Worm (Caenorhabditis elegans) whole organism, L2 larva: ENCODE data around the gene apc-17.

Experiments
- C34F6.9 ChIP-seq: fragments of 150-350 bp; optimal IDR thresholded peaks from 2 replicates; lab custom pipeline; 2014; ENCODE audit warnings: missing biosample characterization, missing genetic modification characterization
- F13H6.1 ChIP-seq: sonication (generic microtip); optimal IDR thresholded peaks from 2 replicates; lab custom pipeline; 2016; ENCODE audit warnings: missing genetic modification characterization, missing compliant biosample characterization
- ZK546.5 ChIP-seq: sonication (generic microtip); optimal IDR thresholded peaks from 2 replicates; lab custom pipeline; 2017; ENCODE audit warnings: missing biosample characterization, missing genetic modification characterization
- alr-1 ChIP-seq: fragments of 150-350 bp; optimal IDR thresholded peaks from 2 replicates; lab custom pipeline; 2014; ENCODE audit warnings: missing biosample characterization, missing genetic modification characterization
- ama-1 ChIP-seq: fragments of 150-350 bp; optimal IDR thresholded peaks from 2 replicates; lab custom pipeline; 2018; ENCODE audit warnings: inconsistent platforms
- blmp-1 ChIP-seq: sonication (generic microtip); optimal IDR thresholded peaks from 2 replicates; lab custom pipeline; 2017; ENCODE audit warnings: missing genetic modification characterization, mild to moderate bottlenecking, missing compliant biosample characterization, antibody characterized with exemption, moderate library complexity; ENCODE audit not compliant: insufficient read depth
- crh-2 ChIP-seq: sonication (generic microtip); optimal IDR thresholded peaks from 2 replicates; lab custom pipeline; 2017; ENCODE audit warnings: missing biosample characterization, missing genetic modification characterization
- dmd-4 ChIP-seq: sonication (generic microtip); optimal IDR thresholded peaks from 2 replicates; lab custom pipeline; 2017; ENCODE audit warnings: missing biosample characterization, missing genetic modification characterization
- egl-27 ChIP-seq: sonication (generic microtip); optimal IDR thresholded peaks from 3 replicates; lab custom pipeline; 2017; ENCODE audit warnings: missing biosample characterization, missing genetic modification reagents, missing genetic modification characterization
- elt-1 ChIP-seq: fragments of 150-350 bp; optimal IDR thresholded peaks from 2 replicates; lab custom pipeline; 2014; ENCODE audit warnings: missing biosample characterization, missing genetic modification characterization
- elt-3 ChIP-seq: sonication (generic microtip); optimal IDR thresholded peaks from 2 replicates; lab custom pipeline; 2017; ENCODE audit warnings: missing biosample characterization, missing genetic modification characterization
- fos-1 ChIP-seq: fragments of 150-350 bp; optimal IDR thresholded peaks from 2 replicates; lab custom pipeline; 2014; ENCODE audit warnings: missing biosample characterization, missing genetic modification characterization
- gmeb-1 ChIP-seq: fragments of 150-350 bp; optimal IDR thresholded peaks from 2 replicates; lab custom pipeline; 2014; ENCODE audit warnings: missing biosample characterization, missing genetic modification characterization
- lin-11 ChIP-seq: fragments of 150-350 bp; sonication (generic microtip); optimal IDR thresholded peaks from 2 replicates; lab custom pipeline; 2014; ENCODE audit warnings: missing biosample characterization, missing genetic modification characterization, inconsistent platforms, mixed read lengths
- lin-13 ChIP-seq: fragments of 150-350 bp; optimal IDR thresholded peaks from 2 replicates; lab custom pipeline; 2014; ENCODE audit warnings: missing biosample characterization, missing genetic modification reagents, missing genetic modification characterization
- lin-39 ChIP-seq: fragments of 150-350 bp; optimal IDR thresholded peaks from 2 replicates; lab custom pipeline; 2014; ENCODE audit warnings: missing biosample characterization, missing genetic modification reagents, missing genetic modification characterization
- lsy-2 ChIP-seq, 2 experiments: fragments of 150-350 bp in 1 of 2; sonication (generic microtip) in 1 of 2; optimal IDR thresholded peaks; 2 replicates each; lab custom pipeline; 2014 to 2017; ENCODE audit warnings: missing biosample characterization in 2 of 2, missing genetic modification characterization in 2 of 2
- mab-5 ChIP-seq: fragments of 150-350 bp; optimal IDR thresholded peaks from 2 replicates; lab custom pipeline; 2014; ENCODE audit warnings: missing biosample characterization, missing genetic modification characterization
- mdl-1 ChIP-seq, 2 experiments: fragments of 150-350 bp in 1 of 2; sonication (generic microtip) in 1 of 2; optimal IDR thresholded peaks; 2 replicates each; lab custom pipeline; 2017; ENCODE audit warnings: missing biosample characterization in 2 of 2, missing genetic modification characterization in 2 of 2
- nhr-21 ChIP-seq: fragments of 150-350 bp; optimal IDR thresholded peaks from 2 replicates; lab custom pipeline; 2014; ENCODE audit warnings: missing biosample characterization, missing genetic modification characterization
- nhr-23 ChIP-seq: fragments of 150-350 bp; optimal IDR thresholded peaks from 2 replicates; lab custom pipeline; 2014; ENCODE audit warnings: missing biosample characterization, missing genetic modification reagents, missing genetic modification characterization
- peb-1 ChIP-seq: fragments of 150-350 bp; optimal IDR thresholded peaks from 2 replicates; lab custom pipeline; 2014; ENCODE audit warnings: missing biosample characterization, missing genetic modification characterization
- sem-4 ChIP-seq: fragments of 150-350 bp; optimal IDR thresholded peaks from 2 replicates; lab custom pipeline; 2014; ENCODE audit warnings: missing biosample characterization, missing genetic modification reagents, missing genetic modification characterization
- sma-3 ChIP-seq: sonication (generic microtip); optimal IDR thresholded peaks from 2 replicates; lab custom pipeline; 2016; ENCODE audit warnings: missing genetic modification reagents, missing genetic modification characterization, missing compliant biosample characterization
- sma-9 ChIP-seq, 2 experiments: fragments of 150-350 bp in 1 of 2; sonication (generic microtip) in 1 of 2; optimal IDR thresholded peaks; 2 replicates each; lab custom pipeline; 2014 to 2016; ENCODE audit warnings: missing genetic modification characterization in 2 of 2, mild to moderate bottlenecking in 1 of 2, missing biosample characterization in 1 of 2, missing compliant biosample characterization in 1 of 2, missing genetic modification reagents in 1 of 2, moderate library complexity in 1 of 2
- unc-39 ChIP-seq: fragments of 150-350 bp; optimal IDR thresholded peaks from 2 replicates; lab custom pipeline; 2014; ENCODE audit warnings: missing biosample characterization, missing genetic modification characterization
- unc-55 ChIP-seq: fragments of 150-350 bp; sonication (generic microtip); optimal IDR thresholded peaks from 3 replicates; lab custom pipeline; 2014; ENCODE audit warnings: missing biosample characterization, missing genetic modification reagents, missing genetic modification characterization
- unc-62 ChIP-seq: fragments of 150-350 bp; optimal IDR thresholded peaks from 2 replicates; lab custom pipeline; 2014; ENCODE audit warnings: missing biosample characterization, missing genetic modification reagents, missing genetic modification characterization
- ztf-1 ChIP-seq: fragments of 200-800 bp; sonication (Bioruptor generic); conservative IDR thresholded peaks from 2 replicates; pipeline ENCODE4 v1.3.6; 2022; ENCODE audit warnings: missing genetic modification characterization, missing compliant biosample characterization

Gene apc-17

DNA sequence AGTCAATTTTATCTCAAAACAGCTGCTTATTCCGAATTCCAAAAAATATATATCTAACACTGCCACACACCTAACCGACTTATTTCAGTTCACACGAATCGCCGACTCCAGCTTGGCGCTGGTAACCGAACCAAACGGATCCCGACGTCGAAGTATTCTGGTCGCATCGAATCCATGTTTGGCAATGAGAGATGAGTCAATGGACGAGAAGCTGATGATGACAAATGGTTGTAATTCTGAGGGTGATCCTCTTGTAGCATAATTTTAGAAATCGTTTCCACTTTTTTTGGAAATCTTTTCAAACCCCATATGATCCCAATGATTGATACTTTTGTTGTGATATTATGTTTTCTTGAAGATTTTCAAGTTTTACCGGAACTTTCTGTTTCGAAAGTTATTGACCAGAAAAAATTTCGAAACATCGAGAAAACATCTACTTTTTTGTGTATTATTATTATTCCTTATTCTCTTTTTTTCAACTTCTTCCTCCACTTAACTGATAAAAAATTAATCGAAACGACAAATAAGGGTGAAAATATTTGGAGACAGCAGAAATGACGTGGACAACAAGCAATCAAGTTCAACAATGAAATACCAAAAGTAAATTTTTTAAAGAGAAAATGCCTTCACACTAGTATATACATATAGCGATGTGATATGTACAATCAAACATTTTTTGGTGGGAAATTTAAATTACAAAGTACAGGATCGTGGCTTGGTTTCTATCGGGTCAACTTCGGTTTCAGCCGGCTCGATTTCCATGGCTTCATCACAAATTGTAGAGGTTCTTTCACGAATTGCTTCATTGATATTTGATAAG lies 42.1 kb downstream of the apc-17 start (continued):
- TF ChIP-seq lin-11 (tag; lab: Kevin White, UChicago), result no peak
- no peak for TF ChIP-seq peb-1 (tag; lab: Kevin White, UChicago)
- TF ChIP-seq mdl-1 (tag; optimal IDR thresholded peaks at IDR 0.05; lab: Kevin White, UChicago), result no peak
- TF ChIP-seq elt-1 (tag; lab: Kevin White, UChicago), result no peak
- no peak for TF ChIP-seq ztf-1 (GFP tag; lab: Robert Waterston, UW)
- no peak for TF ChIP-seq unc-55 (GFP tag; lab: Kevin White, UChicago)
- no peak for TF ChIP-seq unc-39 (tag; lab: Kevin White, UChicago)
- TF ChIP-seq lin-13 (GFP tag; lab: Kevin White, UChicago), result peak; percentile 8

DNA sequence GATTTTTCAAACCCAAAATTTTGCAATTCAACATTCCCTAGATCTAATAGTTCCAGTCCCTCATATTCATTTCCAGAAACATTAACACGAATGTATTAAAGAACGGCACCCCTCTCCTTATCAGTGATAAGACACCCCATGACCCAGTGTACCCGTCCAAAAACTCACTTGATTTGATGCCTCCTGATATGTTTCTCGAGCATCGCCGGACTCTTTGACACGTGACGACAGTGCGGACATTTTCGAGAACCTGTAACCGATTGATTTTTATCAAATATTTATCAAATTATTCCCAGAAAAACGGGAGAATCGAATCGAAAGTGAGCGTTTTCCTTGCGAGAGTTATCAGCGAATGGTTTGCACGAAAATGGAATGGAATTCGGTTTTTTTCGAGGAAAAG lies 43.0 kb downstream of the apc-17 start:
- TF ChIP-seq lsy-2 (tag; optimal IDR thresholded peaks at IDR 0.05; lab: Kevin White, UChicago) (peak in 1 of 2 experiments; percentile 2), sma-9 (GFP tag; optimal IDR thresholded peaks at IDR 0.05; lab: Kevin White, UChicago) (peak; percentile 63), sma-9 (tag; optimal IDR thresholded peaks at IDR 0.05; lab: Kevin White, UChicago) (no peak), nhr-23 (tag; lab: Kevin White, UChicago) (no peak), elt-3 (tag; lab: Kevin White, UChicago) (no peak), sma-3 (GFP tag; lab: Kevin White, UChicago) (peak; percentile 40), ama-1 (peak; percentile 0), nhr-21 (tag; lab: Kevin White, UChicago) (no peak), alr-1 (tag; lab: Kevin White, UChicago) (no peak), gmeb-1 (tag; lab: Kevin White, UChicago) (peak; percentile 53), mdl-1 (tag; optimal IDR thresholded peaks at IDR 0.05; lab: Kevin White, UChicago) (no peak), crh-2 (tag; lab: Kevin White, UChicago) (peak; percentile 62), F13H6.1 (tag; lab: Kevin White, UChicago) (peak; percentile 69), fos-1 (tag; lab: Kevin White, UChicago) (peak; percentile 56)

DNA sequence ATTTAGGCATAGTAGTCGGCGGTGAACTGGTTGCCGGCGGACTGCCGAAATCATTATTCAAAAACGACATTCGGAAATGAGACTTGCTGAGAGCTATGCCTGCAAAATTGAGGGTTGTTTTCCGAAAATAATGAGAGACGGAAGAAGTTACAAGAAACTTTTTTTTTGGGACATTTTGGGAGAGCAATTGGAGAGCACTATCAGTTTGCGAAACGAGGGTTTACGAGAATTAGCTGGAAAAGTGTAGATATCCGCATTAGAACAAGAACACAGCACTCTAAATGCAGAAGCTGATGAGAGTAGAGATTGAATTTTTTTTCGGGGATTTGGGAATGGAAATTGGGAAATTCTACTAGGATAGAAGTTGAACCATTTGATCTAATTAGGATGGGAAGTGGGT lies 44.6 kb downstream of the apc-17 start, which contains the start of gene pqm-1:
pqm-1 (minus strand) TSS at position 101 of the 400 bp plus-strand sequence.
- TF ChIP-seq ZK546.5 (tag; lab: Kevin White, UChicago), result no peak
- TF ChIP-seq, all 48 proteins: peak for 0

DNA sequence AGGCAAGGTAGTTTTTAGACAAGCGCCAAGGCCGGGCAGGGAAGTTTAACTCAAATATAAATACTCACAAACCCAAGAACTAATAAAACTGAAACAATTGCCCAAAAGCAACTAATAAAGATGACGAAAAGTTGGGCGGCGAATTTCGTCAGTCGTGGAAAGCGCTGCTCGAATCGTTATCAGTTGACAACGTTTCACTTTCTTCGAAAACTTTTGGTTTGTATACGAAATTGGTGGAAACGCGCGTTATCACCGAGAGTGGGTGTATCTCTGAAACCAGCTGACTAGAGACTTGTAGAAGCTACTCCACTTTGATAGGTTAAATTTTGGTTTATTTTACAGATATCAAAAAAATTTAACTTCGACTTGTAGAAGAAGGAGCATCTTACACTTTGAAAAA lies 45.2 kb downstream of the apc-17 start:
- TF ChIP-seq sma-9 (GFP tag; optimal IDR thresholded peaks at IDR 0.05; lab: Kevin White, UChicago) (peak; percentile 33), sma-9 (tag; optimal IDR thresholded peaks at IDR 0.05; lab: Kevin White, UChicago) (no peak), egl-27 (tag; lab: Kevin White, UChicago) (no peak), C34F6.9 (tag; lab: Kevin White, UChicago) (no peak), sem-4 (tag; lab: Kevin White, UChicago) (no peak), fos-1 (tag; lab: Kevin White, UChicago) (peak; percentile 55)

DNA sequence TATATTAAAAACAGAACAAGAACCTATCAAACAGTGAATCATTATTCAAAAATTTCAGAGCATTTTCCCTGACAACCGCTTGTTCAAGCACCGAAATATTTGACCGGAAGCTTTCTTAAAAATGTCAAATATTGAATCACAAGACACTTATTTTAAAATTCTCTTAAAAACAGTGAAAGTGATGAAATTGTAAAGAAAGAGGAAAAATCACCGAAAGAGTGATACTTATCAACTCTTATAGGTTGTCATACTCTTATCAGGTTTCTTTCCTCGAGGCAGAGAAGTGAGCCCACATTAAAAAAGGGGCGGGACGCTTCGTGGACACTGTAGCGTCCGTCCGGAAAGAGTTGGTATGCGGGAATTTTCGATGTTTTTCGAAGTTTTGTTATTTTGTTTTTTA lies 45.9 kb downstream of the apc-17 start:
- no peak for TF ChIP-seq mab-5 (tag; lab: Kevin White, UChicago)
- no peak for TF ChIP-seq C34F6.9 (tag; lab: Kevin White, UChicago)
- TF ChIP-seq lin-39 (tag; lab: Kevin White, UChicago), result no peak
- no peak for TF ChIP-seq sma-3 (GFP tag; lab: Kevin White, UChicago)
- TF ChIP-seq unc-62, result no peak
- TF ChIP-seq fos-1 (tag; lab: Kevin White, UChicago), result peak; percentile 68
- peak; percentile 13 for TF ChIP-seq blmp-1 (tag; lab: Kevin White, UChicago)
- TF ChIP-seq gmeb-1 (tag; lab: Kevin White, UChicago), result no peak
- TF ChIP-seq dmd-4 (tag; lab: Kevin White, UChicago), result no peak
- no peak for TF ChIP-seq lsy-2 (tag; optimal IDR thresholded peaks at IDR 0.05; lab: Kevin White, UChicago)

DNA sequence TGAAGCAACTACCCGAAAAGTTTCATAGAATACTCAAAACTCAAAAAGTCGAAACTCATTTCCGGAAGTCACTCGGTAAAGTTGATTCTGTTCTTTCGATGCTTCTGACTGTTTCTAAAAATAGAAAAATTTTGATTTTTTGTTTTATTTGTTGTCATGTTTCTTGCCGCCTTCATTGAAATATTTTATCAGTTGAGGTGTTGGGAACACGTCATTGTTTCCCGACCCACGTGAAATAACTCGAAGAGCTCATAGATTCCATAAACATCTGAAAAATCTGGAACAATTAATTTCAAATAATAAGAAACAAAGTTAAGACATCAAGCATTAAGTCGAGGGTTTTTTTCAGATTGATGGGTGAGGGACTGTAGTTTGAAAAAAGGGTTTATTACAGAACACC lies 47.0 kb downstream of the apc-17 start:
- TF ChIP-seq unc-39 (tag; lab: Kevin White, UChicago) (no peak), crh-2 (tag; lab: Kevin White, UChicago) (peak; percentile 14)
- TF ChIP-seq, all 48 proteins: peak for 1
